Worm (Caenorhabditis elegans) whole organism, L4 larva: ENCODE data around the gene mltn-11.
"Not testable (repeated sequence)": the region's sequence is repeated elsewhere in the genome, so short reads cannot be mapped to it uniquely, and the experiment has no call there.

Experiments used
- F10B5.3 ChIP-seq: sonication (generic microtip); optimal IDR thresholded peaks from 2 replicates; lab custom pipeline; 2016; ENCODE audit warnings: mild to moderate bottlenecking, missing genetic modification characterization, missing compliant biosample characterization
- F44E2.7 ChIP-seq: fragments of 200-800 bp; sonication (Bioruptor generic); IDR thresholded peaks from 2 replicates; pipeline ENCODE4 v2.1.2; 2022; ENCODE audit warnings: missing genetic modification characterization, missing compliant biosample characterization
- R02D3.7 ChIP-seq: fragments of 150-350 bp; sonication (generic microtip); optimal IDR thresholded peaks from 3 replicates; lab custom pipeline; 2014; ENCODE audit warnings: missing biosample characterization, missing genetic modification characterization
- T20F7.1 ChIP-seq: fragments of 200-800 bp; sonication (Bioruptor generic); optimal IDR thresholded peaks from 2 replicates; lab custom pipeline; 2018; ENCODE audit warnings: mild to moderate bottlenecking, missing genetic modification characterization, missing compliant biosample characterization
- aha-1 ChIP-seq: fragments of 150-350 bp; peaks from one replicate; lab custom pipeline; 2014; ENCODE audit warnings: missing biosample characterization, missing genetic modification characterization
- ama-1 ChIP-seq: fragments of 150-350 bp; optimal IDR thresholded peaks from 2 replicates; lab custom pipeline; 2014; ENCODE audit warnings: inconsistent platforms, mixed read lengths
- arid-1 ChIP-seq: fragments of 200-800 bp; sonication (Bioruptor generic); conservative IDR thresholded peaks from 2 replicates; pipeline ENCODE4 v1.3.6; 2022; ENCODE audit warnings: missing genetic modification reagents, missing genetic modification characterization, missing compliant biosample characterization
- daf-16 ChIP-seq, 3 experiments: sonication (generic microtip); optimal IDR thresholded peaks; 2 replicates each; lab custom pipeline; 2016 to 2017; ENCODE audit warnings: missing genetic modification characterization in 3 of 3, missing genetic modification reagents in 3 of 3, mild to moderate bottlenecking in 2 of 3, missing compliant biosample characterization in 2 of 3, missing biosample characterization in 1 of 3, moderate library complexity in 1 of 3
- daf-19 ChIP-seq: fragments of 200-800 bp; sonication (Bioruptor generic); conservative IDR thresholded peaks from 2 replicates; pipeline ENCODE4 v1.3.6; 2022; ENCODE audit warnings: missing genetic modification characterization, missing compliant biosample characterization
- dmd-6 ChIP-seq: fragments of 200-800 bp; sonication (Bioruptor generic); IDR thresholded peaks from 2 replicates; pipeline ENCODE4 v1.3.6; 2022; ENCODE audit warnings: missing genetic modification reagents, missing genetic modification characterization, missing compliant biosample characterization
- dve-1 ChIP-seq: sonication (generic microtip); optimal IDR thresholded peaks from 2 replicates; lab custom pipeline; 2017; ENCODE audit warnings: antibody characterized with exemption, mild to moderate bottlenecking, missing genetic modification characterization, missing compliant biosample characterization; ENCODE audit not compliant: insufficient read depth
- egl-27 ChIP-seq: sonication (generic microtip); optimal IDR thresholded peaks from 3 replicates; lab custom pipeline; 2017; ENCODE audit warnings: missing biosample characterization, missing genetic modification reagents, missing genetic modification characterization
- gei-8 ChIP-seq: fragments of 200-800 bp; sonication (Bioruptor generic); optimal IDR thresholded peaks from 2 replicates; lab custom pipeline; 2018; ENCODE audit warnings: mild to moderate bottlenecking, missing genetic modification characterization, missing compliant biosample characterization
- hlh-11 ChIP-seq: fragments of 200-800 bp; sonication (Bioruptor generic); optimal IDR thresholded peaks from 2 replicates; lab custom pipeline; 2018; ENCODE audit warnings: mild to moderate bottlenecking, missing genetic modification characterization, missing compliant biosample characterization
- hlh-30 ChIP-seq: sonication (generic microtip); optimal IDR thresholded peaks from 2 replicates; lab custom pipeline; 2017; ENCODE audit warnings: antibody characterized with exemption, mild to moderate bottlenecking, missing genetic modification characterization, missing compliant biosample characterization; ENCODE audit not compliant: insufficient read depth
- lin-1 ChIP-seq: fragments of 200-800 bp; sonication (Bioruptor generic); IDR thresholded peaks from 2 replicates; pipeline ENCODE4 v1.3.6; 2022; ENCODE audit warnings: missing genetic modification reagents, missing genetic modification characterization, missing compliant biosample characterization
- lin-15B ChIP-seq: fragments of 150-350 bp; sonication (generic microtip); optimal IDR thresholded peaks from 3 replicates; lab custom pipeline; 2014; ENCODE audit warnings: missing biosample characterization, missing genetic modification characterization
- lir-3 ChIP-seq: sonication (generic microtip); optimal IDR thresholded peaks from 2 replicates; lab custom pipeline; 2016; ENCODE audit warnings: mild to moderate bottlenecking, missing genetic modification characterization, missing compliant biosample characterization
- mdt-29 ChIP-seq: fragments of 200-800 bp; sonication (Bioruptor generic); IDR thresholded peaks from 2 replicates; pipeline ENCODE4 v1.3.6; 2022; ENCODE audit warnings: missing genetic modification reagents, missing genetic modification characterization, missing compliant biosample characterization
- mes-2 ChIP-seq: sonication (generic microtip); optimal IDR thresholded peaks from 2 replicates; lab custom pipeline; 2016; ENCODE audit warnings: missing genotype, mild to moderate bottlenecking, missing genetic modification characterization, missing compliant biosample characterization; ENCODE audit not compliant: poor library complexity, severe bottlenecking
- mxl-2 ChIP-seq: fragments of 200-800 bp; sonication (Bioruptor generic); conservative IDR thresholded peaks from 2 replicates; pipeline ENCODE4 v1.3.6; 2022; ENCODE audit warnings: missing genetic modification reagents, missing genetic modification characterization, missing compliant biosample characterization
- nhr-102 ChIP-seq: sonication (generic microtip); optimal IDR thresholded peaks from 2 replicates; lab custom pipeline; 2016; ENCODE audit warnings: mild to moderate bottlenecking, missing genetic modification characterization, moderate library complexity, missing compliant biosample characterization
- nhr-11 ChIP-seq: fragments of 150-350 bp; optimal IDR thresholded peaks from 2 replicates; lab custom pipeline; 2014; ENCODE audit warnings: missing biosample characterization, missing genetic modification characterization
- nhr-111 ChIP-seq: fragments of 200-800 bp; sonication (Bioruptor generic); optimal IDR thresholded peaks from 2 replicates; lab custom pipeline; 2018; ENCODE audit warnings: mild to moderate bottlenecking, missing genetic modification characterization, missing compliant biosample characterization
- nhr-28 ChIP-seq: fragments of 150-350 bp; optimal IDR thresholded peaks from 2 replicates; lab custom pipeline; 2014; ENCODE audit warnings: missing biosample characterization, missing genetic modification characterization
- nhr-41 ChIP-seq: fragments of 200-800 bp; sonication (Bioruptor generic); IDR thresholded peaks from 2 replicates; pipeline ENCODE4 v1.3.6; 2022; ENCODE audit warnings: missing genetic modification reagents, missing genetic modification characterization, missing compliant biosample characterization
- nhr-48 ChIP-seq: sonication (generic microtip); optimal IDR thresholded peaks from 2 replicates; lab custom pipeline; 2016; ENCODE audit warnings: mild to moderate bottlenecking, missing genetic modification characterization, missing compliant biosample characterization
- pha-4 ChIP-seq, 2 experiments: fragments of 150-350 bp in 1 of 2; fragments of 200-800 bp in 1 of 2; sonication (Bioruptor generic) in 1 of 2; IDR thresholded peaks in 1 of 2; optimal IDR thresholded peaks in 1 of 2; 2 replicates each; pipeline versions ENCODE4 v1.3.6 to Lab custom; 2014 to 2022; ENCODE audit warnings: missing genetic modification characterization in 2 of 2, missing genetic modification reagents in 2 of 2, missing biosample characterization in 1 of 2, missing compliant biosample characterization in 1 of 2
- php-3 ChIP-seq: fragments of 200-800 bp; sonication (Bioruptor generic); IDR thresholded peaks from 2 replicates; pipeline ENCODE4 v1.3.6; 2022; ENCODE audit warnings: missing genetic modification reagents, missing genetic modification characterization, missing compliant biosample characterization
- pqm-1 ChIP-seq: sonication (generic microtip); optimal IDR thresholded peaks from 2 replicates; lab custom pipeline; 2017; ENCODE audit warnings: missing biosample characterization, missing genetic modification characterization
- sdz-12 ChIP-seq: fragments of 200-800 bp; sonication (Bioruptor generic); optimal IDR thresholded peaks from 2 replicates; lab custom pipeline; 2018; ENCODE audit warnings: mild to moderate bottlenecking, missing genetic modification characterization, missing compliant biosample characterization
- skn-1 ChIP-seq: fragments of 150-350 bp; optimal IDR thresholded peaks from 2 replicates; lab custom pipeline; 2014; ENCODE audit warnings: missing biosample characterization, missing genetic modification characterization
- spr-1 ChIP-seq: sonication (generic microtip); optimal IDR thresholded peaks from 2 replicates; lab custom pipeline; 2016; ENCODE audit warnings: mild to moderate bottlenecking, missing genetic modification characterization, missing compliant biosample characterization
- spr-3 ChIP-seq: fragments of 200-800 bp; sonication (Bioruptor generic); optimal IDR thresholded peaks from 2 replicates; lab custom pipeline; 2018; ENCODE audit warnings: mild to moderate bottlenecking, missing genetic modification characterization, missing compliant biosample characterization
- tag-97 ChIP-seq: fragments of 200-800 bp; sonication (Bioruptor generic); IDR thresholded peaks from 2 replicates; pipeline ENCODE4 v1.3.6; 2022; ENCODE audit warnings: missing genetic modification characterization, missing compliant biosample characterization
- tra-1 ChIP-seq: fragments of 200-800 bp; sonication (Bioruptor generic); IDR thresholded peaks from 2 replicates; pipeline ENCODE4 v1.3.6; 2022; ENCODE audit warnings: missing genetic modification reagents, missing genetic modification characterization, missing compliant biosample characterization
- unc-62 ChIP-seq, 3 experiments: fragments of 150-350 bp in 1 of 3; sonication (generic microtip); optimal IDR thresholded peaks in 2 of 3; peaks in 1 of 3; 1 replicate in 1 of 3; 2 replicates in 2 of 3; lab custom pipeline; 2014 to 2017; ENCODE audit warnings: missing biosample characterization in 3 of 3, missing genetic modification characterization in 3 of 3, missing genetic modification reagents in 3 of 3, missing genotype in 1 of 3

Gene mltn-11

ce11 chrV:16595140-16595791, 40.7 kb upstream of the mltn-11 start, which contains the start of gene cpl-1:
TSS of gene cpl-1 (minus strand) at chrV:16595346.
- TF ChIP-seq aha-1 (peak; percentile 93), php-3 (GFP tag; lab: Robert Waterston, UW) (peak; percentile 58; the same call in 1 of the 2 replicates), gei-8 (GFP tag; lab: Kevin White, UChicago) (no peak), spr-1 (no peak), ama-1 (peak; percentile 79), spr-3 (no peak), daf-16 (GFP tag; optimal IDR thresholded peaks at IDR 0.05; lab: Kevin White, UChicago) (peak in 1 of 2 experiments; percentile 47), daf-16 (tag; optimal IDR thresholded peaks at IDR 0.05; lab: Kevin White, UChicago) (peak; percentile 89), mes-2 (peak; percentile 3), T20F7.1 (peak; percentile 5), dve-1 (tag; lab: Kevin White, UChicago) (peak; percentile 84), lin-1 (GFP tag; lab: Robert Waterston, UW) (peak; percentile 40; the same call in 1 of the 2 replicates), lir-3 (tag; lab: Kevin White, UChicago) (no peak), nhr-48 (tag; lab: Kevin White, UChicago) (peak; percentile 47), egl-27 (no peak), tra-1 (GFP tag; lab: Robert Waterston, UW) (peak; percentile 57), dmd-6 (GFP tag; lab: Robert Waterston, UW) (peak; percentile 73), hlh-11 (tag; lab: Kevin White, UChicago) (peak; percentile 74), mdt-29 (no peak), pqm-1 (peak; percentile 9), nhr-111 (GFP tag; lab: Kevin White, UChicago) (peak; percentile 10), daf-19 (GFP tag; lab: Robert Waterston, UW) (peak; percentile 48; the same call in 1 of the 2 replicates), nhr-28 (peak; percentile 63), hlh-30 (tag; lab: Kevin White, UChicago) (peak; percentile 59), nhr-102 (tag; lab: Kevin White, UChicago) (peak; percentile 51), unc-62 (GFP tag; optimal IDR thresholded peaks at IDR 0.05 in 1 of 2; lab: Kevin White, UChicago) (peak in 1 of 2 experiments; percentile 73), unc-62 (tag; optimal IDR thresholded peaks at IDR 0.05; lab: Kevin White, UChicago) (no peak), nhr-41 (no peak), nhr-11 (tag; lab: Kevin White, UChicago) (peak; percentile 17)
- TF ChIP-seq, all 104 proteins: peak for 20

DNA sequence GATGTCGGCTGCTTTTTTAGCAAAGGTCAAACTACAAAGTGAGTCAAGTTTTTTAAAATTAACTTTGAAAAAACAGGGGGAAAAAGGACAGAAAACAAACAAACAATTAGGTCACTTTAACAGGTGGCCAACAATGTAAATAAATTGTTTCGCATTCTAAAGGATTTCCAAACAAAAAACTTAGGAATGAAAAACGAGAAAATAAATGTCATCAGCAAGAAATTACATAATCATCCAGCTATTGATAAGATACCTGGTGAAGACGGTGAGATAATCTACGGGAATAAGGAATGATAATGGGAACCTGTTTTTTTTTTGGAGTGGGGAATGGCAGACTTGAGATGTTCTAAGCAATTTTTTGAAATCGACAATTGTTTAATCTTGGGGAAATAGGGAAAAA, 39.9 kb upstream of the mltn-11 start:
- TF ChIP-seq skn-1 (tag; lab: Kevin White, UChicago), result no peak
- TF ChIP-seq mxl-2 (GFP tag; lab: Robert Waterston, UW), result no peak
- TF ChIP-seq F44E2.7 (GFP tag; lab: Robert Waterston, UW), result no peak
- peak; percentile 52 for TF ChIP-seq aha-1

DNA sequence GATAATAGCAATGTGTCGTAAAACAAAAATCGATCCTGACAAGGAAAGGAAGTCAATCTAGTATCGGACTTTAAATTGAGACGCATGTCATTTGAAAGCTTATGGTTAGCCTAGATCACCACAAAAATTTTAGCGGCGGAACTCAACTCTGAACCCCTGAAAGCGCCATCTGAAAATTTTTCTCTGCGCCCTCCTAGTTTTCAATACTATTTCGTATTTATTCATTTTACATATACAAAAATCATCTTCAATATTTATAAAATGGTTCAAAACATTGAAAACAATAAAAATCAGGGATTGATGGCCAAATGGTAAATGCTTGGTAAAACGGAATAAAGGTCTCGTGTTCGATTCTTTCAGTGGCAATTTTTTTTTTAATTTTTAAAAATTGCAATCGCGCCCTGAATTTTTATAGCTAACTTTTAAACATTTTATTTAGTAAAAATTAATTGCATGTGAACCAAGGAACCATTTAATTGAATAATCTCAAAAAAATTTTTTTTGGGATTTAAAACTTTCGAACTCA, 38.6 kb upstream of the mltn-11 start:
- TF ChIP-seq arid-1 (GFP tag; lab: Robert Waterston, UW) (0 out of 2 replicates have a peak, but pooled peaks have one; percentile 16), pha-4 (GFP tag; IDR thresholded peaks at IDR 0.05; lab: Robert Waterston, UW) (peak; percentile 14; the same call in 1 of the 2 replicates)
- TF ChIP-seq pha-4 (tag; optimal IDR thresholded peaks at IDR 0.05; lab: Kevin White, UChicago), result not testable (repeated sequence)
- TF ChIP-seq, all 104 proteins: peak for 2; not testable (repeated sequence) for 102

ce11 chrV:16598437-16598836, 37.5 kb upstream of the mltn-11 start:
- TF ChIP-seq nhr-48 (tag; lab: Kevin White, UChicago) (no peak), dve-1 (tag; lab: Kevin White, UChicago) (peak; percentile 38), lin-15B (tag; lab: Kevin White, UChicago) (no peak), T20F7.1 (no peak), tag-97 (GFP tag; lab: Robert Waterston, UW) (no peak), hlh-11 (tag; lab: Kevin White, UChicago) (peak; percentile 66), dmd-6 (GFP tag; lab: Robert Waterston, UW) (peak; percentile 14; the same call in 1 of the 2 replicates), R02D3.7 (tag; lab: Kevin White, UChicago) (no peak), aha-1 (peak; percentile 1), mdt-29 (peak; percentile 95), tra-1 (GFP tag; lab: Robert Waterston, UW) (0 out of 2 replicates have a peak, but pooled peaks have one; percentile 35), hlh-30 (tag; lab: Kevin White, UChicago) (peak; percentile 64), unc-62 (GFP tag; optimal IDR thresholded peaks at IDR 0.05 in 1 of 2; lab: Kevin White, UChicago) (no peak), unc-62 (tag; optimal IDR thresholded peaks at IDR 0.05; lab: Kevin White, UChicago) (no peak), sdz-12 (GFP tag; lab: Kevin White, UChicago) (no peak), F10B5.3 (tag; lab: Kevin White, UChicago) (no peak)
